Fruit fly (Drosophila melanogaster): ENCODE results near the gene CG9981.

The CG9981 gene

DNA sequence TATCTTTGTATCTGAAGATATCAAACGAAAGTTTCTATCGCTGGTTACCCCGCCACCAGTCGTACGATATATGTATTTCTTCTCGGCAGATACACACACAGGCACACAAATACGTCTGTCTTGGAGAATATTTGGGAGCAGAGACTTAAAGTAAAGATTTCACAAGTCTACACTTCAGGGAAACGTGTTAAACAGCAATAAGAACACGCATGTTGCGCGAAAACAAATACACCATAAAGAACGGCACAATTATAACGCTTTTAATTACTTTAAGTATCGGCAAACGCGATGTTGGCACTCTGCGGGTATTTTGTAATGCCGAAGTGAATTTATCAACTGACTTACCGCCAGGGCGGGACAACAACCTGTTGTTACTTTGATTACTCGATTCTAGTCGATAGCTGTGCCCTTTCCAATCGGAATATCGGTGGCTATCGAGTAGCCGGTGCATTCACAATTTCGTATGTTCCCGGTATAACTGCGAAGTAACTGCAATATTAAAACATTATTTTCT lies 17.0 kb upstream of the CG9981 start, which contains the start of gene AnxB11:
TSS of gene AnxB11 (minus strand) at position 367 of the 514 bp plus-strand sequence.
- TF ChIP-seq CG12605 (GFP tag; IDR thresholded peaks at IDR 0.05) (0 out of 2 replicates have a peak, but pooled peaks have one; percentile 3), CG13204 (GFP tag; optimal IDR thresholded peaks at IDR 0.05) (no peak)

DNA sequence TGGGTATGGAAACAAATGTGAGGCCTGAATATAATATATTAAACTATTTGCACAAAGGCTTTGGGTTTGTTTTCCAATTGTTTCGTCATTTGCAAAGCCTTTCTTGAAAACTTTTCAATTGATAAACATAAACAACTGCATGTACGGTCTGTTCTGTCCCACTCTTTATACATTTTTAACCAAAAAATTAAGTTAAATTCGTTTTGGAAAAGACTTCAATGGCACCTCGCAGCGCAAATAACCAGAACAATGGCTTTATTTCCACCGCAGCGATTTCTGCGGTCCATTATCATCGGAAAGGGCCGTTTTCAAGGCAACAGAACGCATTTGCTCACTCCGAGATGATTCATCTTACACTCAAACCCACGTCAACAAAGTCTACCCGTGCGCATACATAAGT lies 16.0 kb upstream of the CG9981 start:
- TF ChIP-seq CG15710 (tag; optimal IDR thresholded peaks at IDR 0.05) = no peak
- TF ChIP-seq Pif1B (GFP tag; optimal IDR thresholded peaks at IDR 0.05) = no peak
- TF ChIP-seq CG9948 (tag; optimal IDR thresholded peaks at IDR 0.05) = no peak
- TF ChIP-seq EcR (GFP tag; optimal IDR thresholded peaks at IDR 0.05) = peak; percentile 56
- no peak for TF ChIP-seq CG8159 (tag; optimal IDR thresholded peaks at IDR 0.05)

DNA sequence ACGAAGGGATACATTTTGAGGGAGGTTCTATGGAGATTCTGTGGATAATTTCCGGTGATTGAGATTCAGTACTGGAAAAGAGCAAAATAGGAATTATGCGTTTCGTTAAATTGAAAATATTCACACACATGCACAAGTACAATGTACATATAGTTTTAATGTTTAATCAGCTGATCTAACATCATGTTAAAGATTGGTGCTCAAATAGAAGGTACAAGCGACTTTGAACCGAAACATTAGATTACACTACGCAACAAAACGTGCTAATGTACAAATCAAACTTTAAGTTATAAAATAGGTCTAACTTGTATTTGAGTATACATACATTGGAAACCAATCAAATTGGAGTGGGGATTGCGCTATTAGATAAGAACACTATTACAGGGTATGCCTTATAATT lies 15.1 kb upstream of the CG9981 start:
- no peak for TF ChIP-seq Ets98B (GFP tag; IDR thresholded peaks at IDR 0.05)
- no peak for TF ChIP-seq gl (tag; optimal IDR thresholded peaks at IDR 0.05)
- TF ChIP-seq CG17806 (tag; optimal IDR thresholded peaks at IDR 0.05) = no peak
- no peak for TF ChIP-seq CG32121 (GFP tag; IDR thresholded peaks at IDR 0.05)
- no peak for TF ChIP-seq CG9948 (tag; optimal IDR thresholded peaks at IDR 0.05)
- TF ChIP-seq Snoo (tag; optimal IDR thresholded peaks at IDR 0.05) = no peak
- no peak for TF ChIP-seq EcR (GFP tag; optimal IDR thresholded peaks at IDR 0.05)
- TF ChIP-seq CG8159 (tag; optimal IDR thresholded peaks at IDR 0.05) = no peak
- no peak for TF ChIP-seq Pif1A (GFP tag; optimal IDR thresholded peaks at IDR 0.05)
- no peak for TF ChIP-seq rn (GFP tag; IDR thresholded peaks at IDR 0.05)

DNA sequence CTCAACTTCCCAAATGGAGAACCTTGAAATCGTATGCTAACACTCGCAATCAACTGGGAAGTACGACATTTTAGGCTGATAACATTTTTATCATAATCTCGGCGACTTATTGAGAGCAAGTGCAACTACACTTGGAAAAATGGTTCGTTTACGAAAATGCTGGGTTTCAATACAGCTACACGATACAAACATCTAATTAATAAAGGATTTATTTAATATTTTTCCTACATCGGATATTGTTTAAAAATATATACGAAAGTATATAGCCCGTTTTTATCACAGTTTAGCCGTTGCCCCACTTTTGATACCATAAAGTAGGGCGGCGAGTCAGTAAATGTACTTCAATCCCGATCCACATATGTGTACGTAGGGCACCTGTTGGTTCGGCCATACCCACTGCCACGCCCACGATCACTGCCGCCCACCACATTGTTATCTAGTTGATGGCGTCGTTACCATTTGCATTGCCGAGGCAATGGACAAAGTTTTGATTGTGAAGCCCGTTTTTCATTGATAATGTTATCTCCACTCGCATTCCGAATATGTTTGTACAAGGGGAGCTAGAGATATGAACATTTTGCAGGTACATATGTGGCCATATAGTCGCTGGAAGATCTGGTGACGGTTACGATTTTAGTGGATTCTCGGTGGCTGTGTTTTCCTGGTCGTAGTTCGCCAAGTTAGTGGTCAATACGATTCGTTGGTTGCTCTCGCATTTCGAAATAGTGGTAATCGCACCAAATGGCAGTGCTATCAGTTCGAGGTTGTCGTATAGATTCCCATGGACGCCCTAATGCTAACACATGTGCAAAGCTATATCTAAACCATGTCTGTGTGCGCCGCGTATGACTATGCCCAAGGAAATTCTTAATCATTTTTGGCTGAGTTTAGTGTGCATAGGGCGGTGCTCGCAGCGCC lies 9.8 kb upstream of the CG9981 start, which contains the start of gene Traf-like:
TSS of gene Traf-like (plus strand) at position 596 of the 918 bp plus-strand sequence.
- no peak for TF ChIP-seq CG10348 (GFP tag; IDR thresholded peaks at IDR 0.05)
- TF ChIP-seq Pif1B (GFP tag; optimal IDR thresholded peaks at IDR 0.05) = peak; percentile 5
- peak; percentile 5 for TF ChIP-seq EcR (GFP tag; optimal IDR thresholded peaks at IDR 0.05)

DNA sequence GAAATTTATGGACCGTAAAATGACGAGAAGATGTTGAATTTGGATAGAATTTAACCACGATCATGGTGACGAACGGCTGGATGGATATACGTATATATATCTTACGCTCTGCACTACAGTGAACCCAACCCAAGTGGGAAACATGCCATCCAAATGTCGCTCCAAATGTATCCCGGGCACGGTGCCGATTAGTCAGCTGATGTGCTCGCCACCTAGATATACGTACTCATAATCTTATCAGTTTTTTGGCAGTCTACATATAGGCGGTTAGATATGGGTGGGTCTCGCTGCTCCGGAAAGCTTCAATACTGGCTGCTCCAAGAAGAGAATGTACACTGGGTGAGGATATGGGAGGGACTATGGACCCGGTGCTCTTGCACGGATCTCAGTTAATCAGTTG lies 1.2 kb upstream of the CG9981 start:
- TF ChIP-seq CG32121 (GFP tag; IDR thresholded peaks at IDR 0.05) (no peak), CG8301 (tag; optimal IDR thresholded peaks at IDR 0.05) (no peak), CG4496 (GFP tag; IDR thresholded peaks at IDR 0.05) (no peak), Pif1A (GFP tag; optimal IDR thresholded peaks at IDR 0.05) (no peak), EcR (GFP tag; optimal IDR thresholded peaks at IDR 0.05) (no peak), Ets98B (GFP tag; IDR thresholded peaks at IDR 0.05) (no peak), CG13204 (GFP tag; optimal IDR thresholded peaks at IDR 0.05) (no peak), gl (tag; optimal IDR thresholded peaks at IDR 0.05) (no peak), CG10348 (GFP tag; IDR thresholded peaks at IDR 0.05) (no peak), CG9948 (tag; optimal IDR thresholded peaks at IDR 0.05) (no peak), CG14655 (GFP tag; optimal IDR thresholded peaks at IDR 0.05) (no peak), CG12605 (GFP tag; IDR thresholded peaks at IDR 0.05) (no peak), CG17806 (tag; optimal IDR thresholded peaks at IDR 0.05) (no peak), Pif1B (GFP tag; optimal IDR thresholded peaks at IDR 0.05) (no peak), rn (GFP tag; IDR thresholded peaks at IDR 0.05) (no peak), CG15710 (tag; optimal IDR thresholded peaks at IDR 0.05) (no peak)

DNA sequence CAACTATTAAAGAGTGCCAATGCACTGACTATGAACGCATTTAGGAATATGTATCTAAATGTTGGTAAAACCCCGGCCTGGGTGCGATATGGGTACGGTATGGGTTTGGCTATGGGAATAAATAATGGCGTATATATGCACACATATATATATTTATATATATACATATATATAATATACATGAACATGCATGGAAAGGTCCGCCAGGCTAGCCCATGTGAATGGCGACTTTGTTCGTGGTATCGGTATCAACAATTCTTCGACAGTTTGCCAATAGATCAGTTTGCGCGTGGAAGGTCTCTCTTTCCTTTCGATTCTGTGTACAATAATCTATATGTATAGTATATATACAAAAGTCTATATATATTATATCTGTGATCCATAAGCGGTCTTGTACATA lies 287 bp upstream of the CG9981 start, which contains the start of gene CG4301:
TSS of gene CG4301 (plus strand) at position 301 of the 400 bp plus-strand sequence.
- no peak for TF ChIP-seq CG17806 (tag; optimal IDR thresholded peaks at IDR 0.05)
- no peak for TF ChIP-seq CG32121 (GFP tag; IDR thresholded peaks at IDR 0.05)
- TF ChIP-seq Snoo (tag; optimal IDR thresholded peaks at IDR 0.05) = no peak
- no peak for TF ChIP-seq CG10348 (GFP tag; IDR thresholded peaks at IDR 0.05)
- no peak for TF ChIP-seq Ets98B (GFP tag; IDR thresholded peaks at IDR 0.05)
- no peak for TF ChIP-seq CG14655 (GFP tag; optimal IDR thresholded peaks at IDR 0.05)
- no peak for TF ChIP-seq EcR (GFP tag; optimal IDR thresholded peaks at IDR 0.05)
- TF ChIP-seq CG15710 (tag; optimal IDR thresholded peaks at IDR 0.05) = no peak
- TF ChIP-seq CG13204 (GFP tag; optimal IDR thresholded peaks at IDR 0.05) = no peak
- TF ChIP-seq CG4496 (GFP tag; IDR thresholded peaks at IDR 0.05) = no peak
- no peak for TF ChIP-seq fd96Ca (GFP tag; IDR thresholded peaks at IDR 0.05)
- no peak for TF ChIP-seq CG8301 (tag; optimal IDR thresholded peaks at IDR 0.05)
- no peak for TF ChIP-seq Pif1B (GFP tag; optimal IDR thresholded peaks at IDR 0.05)
- no peak for TF ChIP-seq CG9948 (tag; optimal IDR thresholded peaks at IDR 0.05)
- no peak for TF ChIP-seq Pif1A (GFP tag; optimal IDR thresholded peaks at IDR 0.05)
- no peak for TF ChIP-seq CG8159 (tag; optimal IDR thresholded peaks at IDR 0.05)
- no peak for TF ChIP-seq CG12605 (GFP tag; IDR thresholded peaks at IDR 0.05)
- TF ChIP-seq D1 (tag; optimal IDR thresholded peaks at IDR 0.05) = no peak
- TF ChIP-seq gl (tag; optimal IDR thresholded peaks at IDR 0.05) = no peak

Data from whole organism, pupa.